Fruit fly (Drosophila melanogaster) whole organism, embryonic: ENCODE results near the gene CG10333.

Experiments
- Antp ChIP-seq: fragments of 200-800 bp; sonication (Bioruptor generic); optimal IDR thresholded peaks from 3 replicates; lab custom pipeline; 2016; ENCODE audit warnings: missing biosample characterization, missing genetic modification characterization
- CG10543 ChIP-seq: fragments of 200-800 bp; sonication (Bioruptor generic); optimal IDR thresholded peaks from 3 replicates; lab custom pipeline; 2017; ENCODE audit warnings: missing biosample characterization, mild to moderate bottlenecking, missing genetic modification characterization, moderate library complexity
- CG11696 ChIP-seq: fragments of 200-800 bp; sonication (Bioruptor generic); IDR thresholded peaks from 2 replicates; pipeline ENCODE4 v1.3.6; 2022; ENCODE audit warnings: missing biosample characterization, missing genetic modification characterization
- CG12236 ChIP-seq: fragments of 200-800 bp; sonication (Bioruptor generic); optimal IDR thresholded peaks from 2 replicates; lab custom pipeline; 2016; ENCODE audit warnings: missing biosample characterization, missing genetic modification characterization
- CG1233 ChIP-seq: fragments of 200-800 bp; sonication (Bioruptor generic); optimal IDR thresholded peaks from 4 replicates; lab custom pipeline; 2018; ENCODE audit warnings: missing biosample characterization, mild to moderate bottlenecking, missing genetic modification characterization
- CG13424 ChIP-seq: fragments of 200-800 bp; sonication (Bioruptor generic); optimal IDR thresholded peaks from 2 replicates; lab custom pipeline; 2019; ENCODE audit warnings: missing biosample characterization, mild to moderate bottlenecking, missing genetic modification characterization, moderate library complexity
- CG14667 ChIP-seq: fragments of 200-800 bp; sonication (Bioruptor generic); IDR thresholded peaks from 2 replicates; pipeline ENCODE4 v1.3.6; 2022; ENCODE audit warnings: missing biosample characterization, missing genetic modification characterization
- CG15514 ChIP-seq: fragments of 200-800 bp; sonication (Bioruptor generic); optimal IDR thresholded peaks from 3 replicates; lab custom pipeline; 2017; ENCODE audit warnings: missing biosample characterization, missing genetic modification characterization, mild to moderate bottlenecking, moderate library complexity, missing genetic modification reagents
- CG15696 ChIP-seq: fragments of 200-800 bp; sonication (Bioruptor generic); optimal IDR thresholded peaks from 2 replicates; lab custom pipeline; 2019; ENCODE audit warnings: missing biosample characterization, mild to moderate bottlenecking, missing genetic modification characterization, moderate library complexity
- CG16863 ChIP-seq: fragments of 200-800 bp; sonication (Bioruptor generic); optimal IDR thresholded peaks from 3 replicates; lab custom pipeline; 2016; ENCODE audit warnings: missing biosample characterization, missing genetic modification characterization
- CG17359 ChIP-seq: fragments of 200-800 bp; sonication (Bioruptor generic); optimal IDR thresholded peaks from 3 replicates; lab custom pipeline; 2018; ENCODE audit warnings: missing biosample characterization, mild to moderate bottlenecking, missing genetic modification characterization, moderate library complexity
- CG17802 ChIP-seq: fragments of 200-800 bp; sonication (Bioruptor generic); optimal IDR thresholded peaks from 2 replicates; lab custom pipeline; 2018; ENCODE audit warnings: missing biosample characterization, mild to moderate bottlenecking, missing genetic modification characterization, moderate library complexity
- CG18262 ChIP-seq: fragments of 200-800 bp; optimal IDR thresholded peaks from 3 replicates; lab custom pipeline; 2019; ENCODE audit warnings: missing biosample characterization, mild to moderate bottlenecking, missing genetic modification characterization, moderate library complexity
- CG30020 ChIP-seq: fragments of 200-800 bp; optimal IDR thresholded peaks from 2 replicates; lab custom pipeline; 2019; ENCODE audit warnings: missing biosample characterization, mild to moderate bottlenecking, missing genetic modification characterization, moderate library complexity
- CG30403 ChIP-seq: fragments of 200-800 bp; sonication (Bioruptor generic); optimal IDR thresholded peaks from 3 replicates; lab custom pipeline; 2016; ENCODE audit warnings: missing biosample characterization, missing genetic modification characterization
- CG33557 ChIP-seq: fragments of 200-800 bp; sonication (Bioruptor generic); optimal IDR thresholded peaks from 2 replicates; lab custom pipeline; 2019; ENCODE audit warnings: missing biosample characterization, mild to moderate bottlenecking, missing genetic modification characterization, moderate library complexity
- CG4282 ChIP-seq: fragments of 200-800 bp; sonication (Bioruptor generic); optimal IDR thresholded peaks from 2 replicates; lab custom pipeline; 2016; ENCODE audit warnings: missing biosample characterization, missing genetic modification characterization
- CG5180 ChIP-seq: fragments of 200-800 bp; sonication (Bioruptor generic); optimal IDR thresholded peaks from 3 replicates; lab custom pipeline; 2017; ENCODE audit warnings: missing biosample characterization, missing genetic modification characterization, mild to moderate bottlenecking, moderate library complexity, missing genetic modification reagents
- CG5245 ChIP-seq: fragments of 200-800 bp; sonication (Bioruptor generic); optimal IDR thresholded peaks from 3 replicates; lab custom pipeline; 2016; ENCODE audit warnings: missing biosample characterization, missing genetic modification characterization
- CG7987 ChIP-seq: fragments of 200-800 bp; sonication (Bioruptor generic); optimal IDR thresholded peaks from 2 replicates; lab custom pipeline; 2018; ENCODE audit warnings: missing biosample characterization, mild to moderate bottlenecking, missing genetic modification characterization, moderate library complexity
- CG8478 ChIP-seq: fragments of >200 bp; optimal IDR thresholded peaks from 2 replicates; lab custom pipeline; 2018
- CG9727 ChIP-seq: fragments of 200-800 bp; sonication (Bioruptor generic); optimal IDR thresholded peaks from 3 replicates; lab custom pipeline; 2017; ENCODE audit warnings: missing biosample characterization, mild to moderate bottlenecking, missing genetic modification characterization
- CG9876 ChIP-seq: fragments of 200-800 bp; sonication (Bioruptor generic); optimal IDR thresholded peaks from 2 replicates; lab custom pipeline; 2016; ENCODE audit warnings: missing biosample characterization, missing genetic modification characterization
- Dad ChIP-seq: fragments of 200-800 bp; sonication (Bioruptor generic); optimal IDR thresholded peaks from 3 replicates; lab custom pipeline; 2016; ENCODE audit warnings: missing biosample characterization, missing genetic modification characterization
- Dbx ChIP-seq: fragments of 200-800 bp; sonication (Bioruptor generic); IDR thresholded peaks from 3 replicates; pipeline ENCODE4 v1.3.6; 2022; ENCODE audit warnings: missing biosample characterization, missing genetic modification characterization
- Doc3 ChIP-seq: fragments of 200-800 bp; sonication (Bioruptor generic); IDR thresholded peaks from 3 replicates; pipeline ENCODE4 v1.3.6; 2022; ENCODE audit warnings: missing biosample characterization, missing genetic modification characterization; ENCODE audit not compliant: partially characterized antibody
- Dp ChIP-seq: fragments of 200-800 bp; sonication (Bioruptor generic); optimal IDR thresholded peaks from 2 replicates; lab custom pipeline; 2018; ENCODE audit warnings: missing biosample characterization, mild to moderate bottlenecking, missing genetic modification characterization, moderate library complexity
- Fer2 ChIP-seq: fragments of 200-800 bp; sonication (Bioruptor generic); optimal IDR thresholded peaks from 2 replicates; lab custom pipeline; 2018; ENCODE audit warnings: missing biosample characterization, mild to moderate bottlenecking, missing genetic modification characterization, moderate library complexity
- HmgD ChIP-seq: fragments of 200-800 bp; sonication (Bioruptor generic); optimal IDR thresholded peaks from 3 replicates; lab custom pipeline; 2016; ENCODE audit warnings: missing biosample characterization, missing genetic modification characterization
- Hmx ChIP-seq: fragments of 200-800 bp; sonication (Bioruptor generic); optimal IDR thresholded peaks from 2 replicates; lab custom pipeline; 2016; ENCODE audit warnings: missing biosample characterization, missing genetic modification characterization
- Kr ChIP-seq: fragments of 200-800 bp; sonication (Bioruptor generic); optimal IDR thresholded peaks from 2 replicates; lab custom pipeline; 2017; ENCODE audit warnings: missing biosample characterization, mild to moderate bottlenecking, missing genetic modification characterization
- MESR4 ChIP-seq: fragments of 200-800 bp; sonication (Bioruptor generic); optimal IDR thresholded peaks from 2 replicates; lab custom pipeline; 2018; ENCODE audit warnings: missing biosample characterization, mild to moderate bottlenecking, missing genetic modification characterization, moderate library complexity
- Sox100B ChIP-seq: fragments of 200-800 bp; sonication (Bioruptor generic); optimal IDR thresholded peaks from 3 replicates; lab custom pipeline; 2018; ENCODE audit warnings: missing biosample characterization, mild to moderate bottlenecking, missing genetic modification characterization
- Tbp ChIP-seq: fragments of >200 bp; optimal IDR thresholded peaks from 2 replicates; lab custom pipeline; 2018; ENCODE audit warnings: missing biosample characterization, missing genetic modification characterization
- ab ChIP-seq: fragments of 200-800 bp; sonication (Bioruptor generic); optimal IDR thresholded peaks from 2 replicates; lab custom pipeline; 2016; ENCODE audit warnings: missing biosample characterization, missing genetic modification characterization
- aop ChIP-seq: fragments of 200-800 bp; sonication (Bioruptor generic); IDR thresholded peaks from 2 replicates; pipeline ENCODE4 v1.3.6; 2022; ENCODE audit warnings: missing biosample characterization, missing genetic modification characterization
- danr ChIP-seq: fragments of 200-800 bp; sonication (Bioruptor generic); IDR thresholded peaks from 2 replicates; pipeline ENCODE4 v1.3.6; 2022; ENCODE audit warnings: missing biosample characterization, missing genetic modification characterization
- eve ChIP-seq, 2 experiments: fragments of >200 bp; optimal IDR thresholded peaks; 2 replicates each; lab custom pipeline; 2017; ENCODE audit warnings: missing biosample characterization in 2 of 2, missing genetic modification characterization in 2 of 2
- fd64A ChIP-seq: fragments of 200-800 bp; sonication (Bioruptor generic); optimal IDR thresholded peaks from 3 replicates; lab custom pipeline; 2018; ENCODE audit warnings: missing biosample characterization, mild to moderate bottlenecking, missing genetic modification characterization
- gce ChIP-seq: fragments of 200-800 bp; sonication (Bioruptor generic); IDR thresholded peaks from 3 replicates; pipeline ENCODE4 v1.3.6; 2022; ENCODE audit warnings: missing biosample characterization, missing genetic modification characterization
- gfzf ChIP-seq: fragments of 200-800 bp; sonication (Bioruptor generic); optimal IDR thresholded peaks from 2 replicates; lab custom pipeline; 2016; ENCODE audit warnings: missing biosample characterization, mild to moderate bottlenecking, missing genetic modification characterization, moderate library complexity
- lab ChIP-seq: fragments of 200-800 bp; sonication (Bioruptor generic); optimal IDR thresholded peaks from 3 replicates; lab custom pipeline; 2017; ENCODE audit warnings: missing biosample characterization, missing genetic modification characterization, mild to moderate bottlenecking, moderate library complexity, missing genetic modification reagents
- lola ChIP-seq, 3 experiments: fragments of >200 bp in 2 of 3; fragments of 200-800 bp in 1 of 3; sonication (Bioruptor generic) in 1 of 3; optimal IDR thresholded peaks; 2 replicates each; lab custom pipeline; 2017 to 2019; ENCODE audit warnings: missing biosample characterization in 3 of 3, missing genetic modification characterization in 3 of 3, mild to moderate bottlenecking in 1 of 3, moderate library complexity in 1 of 3
- lov ChIP-seq, 2 experiments: fragments of 200-800 bp in 1 of 2; fragments of >200 bp in 1 of 2; sonication (Bioruptor generic) in 1 of 2; IDR thresholded peaks in 1 of 2; optimal IDR thresholded peaks in 1 of 2; 2 replicates in 1 of 2; 3 replicates in 1 of 2; pipeline versions ENCODE4 v1.3.6 to Lab custom; 2017 to 2022; ENCODE audit warnings: missing biosample characterization in 1 of 2, missing genetic modification characterization in 1 of 2
- pho ChIP-seq: fragments of 200-800 bp; sonication (Bioruptor generic); optimal IDR thresholded peaks from 2 replicates; lab custom pipeline; 2016; ENCODE audit warnings: missing biosample characterization, missing genetic modification characterization
- pita ChIP-seq: fragments of 200-800 bp; sonication (Bioruptor generic); optimal IDR thresholded peaks from 2 replicates; lab custom pipeline; 2017; ENCODE audit warnings: missing biosample characterization, mild to moderate bottlenecking, missing genetic modification characterization
- pros ChIP-seq: fragments of 200-800 bp; sonication (Bioruptor generic); optimal IDR thresholded peaks from 3 replicates; lab custom pipeline; 2019; ENCODE audit warnings: missing biosample characterization, mild to moderate bottlenecking, missing genetic modification characterization, moderate library complexity
- sens ChIP-seq: fragments of 200-800 bp; sonication (Bioruptor generic); peaks from one replicate; lab custom pipeline; 2016; ENCODE audit warnings: missing biosample characterization, missing genetic modification characterization
- sens-2 ChIP-seq: fragments of 200-800 bp; sonication (Bioruptor generic); IDR thresholded peaks from 2 replicates; pipeline ENCODE4 v1.3.6; 2022; ENCODE audit warnings: missing biosample characterization, missing genetic modification characterization
- shn ChIP-seq: fragments of 200-800 bp; sonication (Bioruptor generic); optimal IDR thresholded peaks from 3 replicates; lab custom pipeline; 2016; ENCODE audit warnings: missing biosample characterization, missing genetic modification characterization
- tgo ChIP-seq: fragments of 200-800 bp; sonication (Bioruptor generic); IDR thresholded peaks from 3 replicates; pipeline ENCODE4 v1.3.6; 2022; ENCODE audit warnings: missing biosample characterization, missing genetic modification characterization

The CG10333 gene

DNA sequence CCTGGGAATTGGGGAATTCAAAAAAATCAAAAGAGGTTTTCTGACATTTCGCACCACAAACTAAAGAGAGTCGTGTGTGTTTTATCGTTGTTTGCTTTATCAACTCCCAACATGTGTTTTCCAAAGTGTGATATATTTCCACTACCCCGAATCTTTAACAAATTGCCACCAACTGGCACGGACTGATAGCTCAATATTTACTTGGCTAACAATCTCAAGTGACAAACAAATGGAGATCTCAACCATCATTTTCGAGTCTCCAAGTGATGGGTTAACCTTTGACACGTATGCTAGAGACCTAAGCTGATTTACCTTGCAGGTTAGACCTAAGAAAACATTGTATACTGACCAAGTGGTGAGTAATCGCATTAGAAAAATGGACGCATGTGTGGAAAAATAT lies 18.8 kb downstream of the CG10333 start (continued):
- TF ChIP-seq CG1233 (GFP tag; lab: Kevin White, UChicago) (no peak), CG10543 (GFP tag; lab: Kevin White, UChicago) (no peak), CG15514 (GFP tag; lab: Kevin White, UChicago) (peak; percentile 23), CG9727 (GFP tag; lab: Kevin White, UChicago) (peak; percentile 35), shn (no peak), CG5245 (GFP tag; lab: Kevin White, UChicago) (no peak), pros (GFP tag; lab: Kevin White, UChicago) (peak; percentile 21), CG17359 (no peak), pho (no peak), CG5180 (GFP tag; lab: Kevin White, UChicago) (no peak), CG33557 (GFP tag; lab: Kevin White, UChicago) (peak; percentile 48), gce (no peak), sens (GFP tag; lab: Kevin White, UChicago) (peak; percentile 86), CG11696 (GFP tag; lab: Robert Waterston, UW) (no peak), CG15696 (tag; lab: Kevin White, UChicago) (peak; percentile 78), CG9876 (GFP tag; lab: Kevin White, UChicago) (no peak), gfzf (GFP tag; lab: Kevin White, UChicago) (no peak), CG30020 (tag; lab: Kevin White, UChicago) (no peak), CG16863 (GFP tag; lab: Kevin White, UChicago) (no peak), CG7987 (GFP tag; lab: Kevin White, UChicago) (peak; percentile 7), MESR4 (no peak), CG14667 (no peak), ab (no peak), CG17802 (no peak), CG4282 (GFP tag; lab: Kevin White, UChicago) (no peak), CG8478 (lab: Kevin White, UChicago) (no peak), Doc3 (no peak), CG13424 (no peak), HmgD (GFP tag; lab: Kevin White, UChicago) (no peak), CG12236 (no peak), fd64A (GFP tag; lab: Kevin White, UChicago) (no peak), CG30403 (GFP tag; lab: Kevin White, UChicago) (no peak), Antp (GFP tag; lab: Kevin White, UChicago) (no peak), danr (GFP tag; lab: Robert Waterston, UW) (no peak), Fer2 (tag; lab: Kevin White, UChicago) (no peak), lab (GFP tag; lab: Kevin White, UChicago) (peak; percentile 47), Dbx (GFP tag; lab: Robert Waterston, UW) (no peak), pita (no peak), lov (optimal IDR thresholded peaks at IDR 0.05; lab: Kevin White, UChicago) (no peak), lov (GFP tag; IDR thresholded peaks at IDR 0.05; lab: Robert Waterston, UW) (no peak), Sox100B (peak; percentile 27), tgo (GFP tag; lab: Robert Waterston, UW) (no peak), aop (GFP tag; lab: Robert Waterston, UW) (no peak), Tbp (GFP tag; lab: Kevin White, UChicago) (no peak), Dad (GFP tag; lab: Kevin White, UChicago) (no peak), Dp (no peak), eve (GFP tag; optimal IDR thresholded peaks at IDR 0.05; lab: Kevin White, UChicago) (peak in 1 of 2 experiments; percentile 32), Kr (peak; percentile 41), lola (GFP tag; optimal IDR thresholded peaks at IDR 0.05; lab: Kevin White, UChicago) (peak in 1 of 3 experiments; percentile 15), sens-2 (GFP tag; lab: Robert Waterston, UW) (peak; percentile 8; the same call in 1 of the 2 replicates), Hmx (GFP tag; lab: Kevin White, UChicago) (no peak), CG18262 (tag; lab: Kevin White, UChicago) (peak; percentile 12)
